Fruit fly (Drosophila melanogaster): ENCODE results near the gene CG14683.

dm6 chr3R:10654642-10655041, 41.8 kb upstream of the CG14683 start:
- TF ChIP-seq CTCF (optimal IDR thresholded peaks at IDR 0.05) (no peak), CG8478 (optimal IDR thresholded peaks at IDR 0.05) (no peak)
